Worm (Caenorhabditis elegans): ENCODE data around the gene srh-282.

DNA sequence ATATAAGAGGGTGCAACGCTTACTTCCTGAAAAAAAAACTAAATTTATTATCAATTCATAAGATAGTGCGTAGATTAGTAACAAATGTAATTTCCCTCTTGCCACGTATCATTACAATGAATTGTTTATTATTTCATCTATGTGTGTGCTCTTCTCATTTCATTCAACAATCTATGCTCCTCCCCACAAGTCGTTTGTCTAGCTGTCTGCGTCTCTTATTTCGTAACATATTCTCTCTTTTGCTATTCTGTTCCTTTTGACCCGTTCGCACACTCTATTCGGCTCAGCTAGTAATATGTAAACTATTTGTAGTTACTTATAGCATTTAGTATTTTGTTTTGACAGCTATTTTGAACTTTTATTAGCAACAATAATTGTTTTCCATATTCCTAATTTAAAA is 8.8 kb upstream of the srh-282 start:
- TF ChIP-seq cog-1 (tag; optimal IDR thresholded peaks at IDR 0.05) (no peak), klf-2 (GFP tag; conservative IDR thresholded peaks at IDR 0.05) (no peak), med-1 (GFP tag; optimal IDR thresholded peaks at IDR 0.05; ENCODE audit: insufficient read depth) (no peak), flt-1 (GFP tag; IDR thresholded peaks at IDR 0.05) (no peak), ztf-29 (GFP tag; IDR thresholded peaks at IDR 0.05) (no peak), tab-1 (GFP tag; IDR thresholded peaks at IDR 0.05) (no peak), ztf-23 (GFP tag; IDR thresholded peaks at IDR 0.05) (no peak), ref-1 (GFP tag; conservative IDR thresholded peaks at IDR 0.05) (no peak)
